Worm (Caenorhabditis elegans): ENCODE results near the gene gst-38.

gst-38 gene

DNA sequence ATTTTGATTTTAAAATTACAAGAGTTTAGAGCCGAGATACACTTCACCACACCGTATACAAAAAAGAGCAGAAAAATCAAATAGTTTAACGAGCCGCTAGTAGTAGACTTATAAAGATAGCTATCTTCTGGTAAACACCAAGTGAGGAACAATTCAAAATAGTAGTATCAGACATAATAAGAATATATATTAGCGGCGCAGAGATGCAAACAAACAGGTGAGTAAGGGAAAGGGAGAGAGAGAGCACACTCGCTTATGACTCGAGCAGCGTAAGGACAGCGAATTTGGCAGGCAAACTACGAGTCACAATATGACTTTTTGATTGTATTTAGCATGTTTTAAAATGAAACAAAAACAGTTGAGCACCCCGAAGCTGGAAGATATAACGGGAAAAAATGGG lies 24.6 kb downstream of the gst-38 start:
- no peak for TF ChIP-seq jun-1 (tag; optimal IDR thresholded peaks at IDR 0.05)
- peak; percentile 68 for TF ChIP-seq elt-2 (tag; optimal IDR thresholded peaks at IDR 0.05)
- TF ChIP-seq pqm-1 (tag; optimal IDR thresholded peaks at IDR 0.05), result peak; percentile 73
- peak; percentile 77 for TF ChIP-seq pha-4 (tag; optimal IDR thresholded peaks at IDR 0.05)

DNA sequence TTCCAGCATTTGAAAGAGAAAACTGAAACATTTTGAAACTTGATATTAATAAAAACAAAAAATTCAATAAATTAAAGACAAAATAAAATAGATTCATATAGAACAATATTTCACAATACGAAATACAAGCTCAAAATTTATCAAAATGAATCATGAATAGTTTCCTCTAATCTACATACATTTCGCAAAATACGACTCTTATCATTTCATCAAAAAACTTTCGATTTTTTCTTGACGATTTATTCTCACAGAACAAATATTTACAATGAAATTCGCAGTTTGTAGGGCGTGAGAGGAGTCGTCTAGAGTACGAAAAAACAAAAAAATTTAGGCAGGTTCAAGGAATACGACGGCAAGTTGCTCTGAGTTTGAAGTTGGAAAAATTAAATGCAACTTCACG lies 25.8 kb downstream of the gst-38 start:
- TF ChIP-seq pha-4 (tag; optimal IDR thresholded peaks at IDR 0.05), result peak; percentile 51
- no peak for TF ChIP-seq snpc-4 (tag; optimal IDR thresholded peaks at IDR 0.05)
- TF ChIP-seq fos-1 (tag; optimal IDR thresholded peaks at IDR 0.05), result no peak
- peak; percentile 57 for TF ChIP-seq pqm-1 (tag; optimal IDR thresholded peaks at IDR 0.05)
- TF ChIP-seq elt-2 (tag; optimal IDR thresholded peaks at IDR 0.05), result peak; percentile 72

DNA sequence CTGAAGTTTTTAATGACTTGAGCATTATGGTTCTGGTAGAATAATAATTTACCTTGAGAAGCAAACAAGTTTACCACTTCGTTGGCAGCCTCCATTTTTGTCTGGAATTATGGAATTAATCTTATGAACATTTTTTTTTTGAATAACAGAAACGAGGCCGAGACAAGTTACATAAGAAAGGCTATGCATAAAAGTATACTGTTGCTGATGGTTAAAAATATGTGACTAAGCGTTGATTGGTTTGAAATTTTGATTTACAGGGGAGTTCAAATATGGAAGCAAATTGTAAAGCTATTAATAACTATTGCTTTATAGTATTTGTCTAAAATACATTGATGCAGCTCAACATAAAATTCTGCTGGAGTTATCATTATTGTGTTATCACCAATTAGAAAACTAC lies 27.1 kb downstream of the gst-38 start, which contains the start of gene cgt-1:
TSS of gene cgt-1 (minus strand) at position 101 of the 400 bp plus-strand sequence.
- TF ChIP-seq ama-1 (optimal IDR thresholded peaks at IDR 0.05), result no peak
- no peak for TF ChIP-seq unc-39 (tag; optimal IDR thresholded peaks at IDR 0.05)
- no peak for TF ChIP-seq nhr-77 (tag; optimal IDR thresholded peaks at IDR 0.05)
- no peak for TF ChIP-seq egl-5 (tag; optimal IDR thresholded peaks at IDR 0.05)
- TF ChIP-seq jun-1 (tag; optimal IDR thresholded peaks at IDR 0.05), result no peak
- TF ChIP-seq nhr-23 (tag; optimal IDR thresholded peaks at IDR 0.05), result no peak
- no peak for TF ChIP-seq snpc-4 (tag; optimal IDR thresholded peaks at IDR 0.05)
- TF ChIP-seq nhr-25 (tag; optimal IDR thresholded peaks at IDR 0.05), result no peak
- TF ChIP-seq nhr-43 (tag; optimal IDR thresholded peaks at IDR 0.05; ENCODE audit: poor library complexity, severe bottlenecking), result no peak
- TF ChIP-seq fkh-2 (tag; optimal IDR thresholded peaks at IDR 0.05), result no peak
- TF ChIP-seq lin-39 (tag; optimal IDR thresholded peaks at IDR 0.05), result no peak
- TF ChIP-seq aly-2 (tag; optimal IDR thresholded peaks at IDR 0.05), result no peak
- no peak for TF ChIP-seq daf-12 (tag; optimal IDR thresholded peaks at IDR 0.05)
- no peak for TF ChIP-seq skn-1 (tag; optimal IDR thresholded peaks at IDR 0.05)
- TF ChIP-seq hmg-11 (tag; optimal IDR thresholded peaks at IDR 0.05), result no peak
- no peak for TF ChIP-seq elt-1 (tag; optimal IDR thresholded peaks at IDR 0.05)
- no peak for TF ChIP-seq ztf-4 (tag; optimal IDR thresholded peaks at IDR 0.05)
- no peak for TF ChIP-seq zag-1 (tag; optimal IDR thresholded peaks at IDR 0.05)
- no peak for TF ChIP-seq ceh-16 (tag; optimal IDR thresholded peaks at IDR 0.05)
- TF ChIP-seq nhr-11 (tag; optimal IDR thresholded peaks at IDR 0.05), result no peak

DNA sequence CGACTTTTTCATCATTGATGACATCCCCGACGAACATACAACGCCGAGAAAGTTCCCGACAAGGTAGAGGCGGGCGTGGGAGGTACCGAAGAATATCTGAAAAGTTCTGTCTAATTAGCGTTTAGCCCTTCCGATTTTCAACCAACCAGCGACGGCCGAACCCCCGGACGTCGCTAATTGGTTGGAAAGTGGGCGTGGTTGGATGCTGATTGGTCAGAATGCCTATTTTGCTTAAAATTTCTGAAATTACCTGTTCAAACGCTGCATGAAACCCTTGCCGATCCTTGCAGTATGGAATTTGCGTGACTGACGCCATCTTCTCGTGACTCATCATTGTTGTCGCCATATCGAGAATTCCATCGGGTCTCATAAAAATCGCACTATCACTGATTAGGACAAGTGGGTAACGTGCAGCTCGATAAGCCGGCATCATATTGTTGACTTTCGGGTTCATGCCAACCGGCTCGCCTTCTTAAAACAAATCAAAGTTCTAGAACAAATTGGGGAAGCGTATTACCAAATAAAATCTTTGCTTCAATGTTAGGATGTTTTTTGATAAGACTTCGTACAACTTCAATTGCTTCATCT lies 28.1 kb downstream of the gst-38 start:
- TF ChIP-seq unc-62 (GFP tag; optimal IDR thresholded peaks at IDR 0.05), result no peak
- TF ChIP-seq elt-2 (tag; optimal IDR thresholded peaks at IDR 0.05), result peak; percentile 93
- no peak for TF ChIP-seq ceh-9 (tag; optimal IDR thresholded peaks at IDR 0.05)
- TF ChIP-seq nhr-43 (tag; optimal IDR thresholded peaks at IDR 0.05; ENCODE audit: poor library complexity, severe bottlenecking), result no peak
- TF ChIP-seq jun-1 (tag; optimal IDR thresholded peaks at IDR 0.05), result peak; percentile 70
- peak; percentile 89 for TF ChIP-seq pqm-1 (tag; optimal IDR thresholded peaks at IDR 0.05)
- no peak for TF ChIP-seq lsy-12 (tag; optimal IDR thresholded peaks at IDR 0.05)
- TF ChIP-seq nfya-1 (tag; optimal IDR thresholded peaks at IDR 0.05; ENCODE audit: insufficient read depth), result peak; percentile 76
- TF ChIP-seq aly-2 (tag; optimal IDR thresholded peaks at IDR 0.05), result no peak
- no peak for TF ChIP-seq nhr-25 (tag; optimal IDR thresholded peaks at IDR 0.05)
- TF ChIP-seq ceh-28 (tag; optimal IDR thresholded peaks at IDR 0.05), result no peak
- no peak for TF ChIP-seq lin-39 (tag; optimal IDR thresholded peaks at IDR 0.05)
- TF ChIP-seq pha-4 (tag; optimal IDR thresholded peaks at IDR 0.05), result peak; percentile 16
- no peak for TF ChIP-seq snpc-4 (tag; optimal IDR thresholded peaks at IDR 0.05)
- no peak for TF ChIP-seq nhr-23 (tag; optimal IDR thresholded peaks at IDR 0.05)
- no peak for TF ChIP-seq nhr-237 (tag; optimal IDR thresholded peaks at IDR 0.05)
- TF ChIP-seq fos-1 (tag; optimal IDR thresholded peaks at IDR 0.05), result peak; percentile 33
- TF ChIP-seq nhr-76 (tag; optimal IDR thresholded peaks at IDR 0.05), result no peak
- no peak for TF ChIP-seq fkh-2 (tag; optimal IDR thresholded peaks at IDR 0.05)

DNA sequence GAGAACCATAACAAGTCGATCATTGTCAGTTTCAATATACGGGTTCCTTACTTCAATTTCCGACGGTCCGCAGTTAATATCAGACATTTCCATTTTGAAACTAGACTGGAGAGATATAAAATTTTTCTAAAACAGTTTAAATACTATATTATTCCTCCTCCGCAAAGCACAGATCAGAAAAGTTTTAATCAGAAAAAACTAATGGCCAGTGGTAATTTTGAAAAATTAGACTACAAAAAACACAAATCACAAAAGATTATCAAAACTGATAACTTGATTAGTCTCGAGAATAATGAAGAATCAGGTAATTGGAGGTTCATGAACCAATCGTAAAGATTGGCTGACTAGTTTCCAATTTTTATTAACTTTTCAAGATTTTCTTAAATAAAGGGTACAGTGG lies 29.9 kb downstream of the gst-38 start, which contains the start of gene T06C12.9:
TSS of gene T06C12.9 (minus strand) at position 101 of the 400 bp plus-strand sequence.
- TF ChIP-seq elt-3 (tag; optimal IDR thresholded peaks at IDR 0.05) (no peak), ceh-82 (tag; optimal IDR thresholded peaks at IDR 0.05) (no peak), pqm-1 (tag; optimal IDR thresholded peaks at IDR 0.05) (peak; percentile 9)

Data from whole organism, L3 larva.